Worm (Caenorhabditis elegans) whole organism, dauer: ENCODE measurements around the gene T16G1.4.

Source experiments
- unc-62 ChIP-seq: sonication (generic microtip); optimal IDR thresholded peaks from 2 replicates; lab custom pipeline; 2017; ENCODE audit warnings: missing biosample characterization, missing genetic modification reagents, missing genetic modification characterization

Gene T16G1.4

DNA sequence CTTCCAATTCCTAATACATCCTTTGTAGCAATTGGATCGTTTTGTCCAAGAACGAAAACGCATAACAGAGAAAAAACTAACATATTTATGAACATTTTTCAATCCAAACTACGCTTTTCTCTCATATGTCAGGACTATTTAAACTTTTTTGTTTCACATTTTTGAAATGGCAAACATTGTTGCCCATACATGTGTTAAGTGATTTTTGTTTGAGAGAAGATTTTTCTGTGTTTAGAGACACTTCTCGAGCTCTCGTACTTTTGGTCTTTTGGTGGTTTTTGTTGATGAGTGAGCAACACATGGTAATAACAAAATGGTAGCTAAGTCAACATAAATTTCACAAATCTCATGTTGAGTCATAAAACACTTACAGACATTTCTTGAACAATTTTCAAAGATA, 36.6 kb downstream of the T16G1.4 start, which contains the start of gene ttr-28:
ttr-28 (minus strand) TSS at position 101 of the 400 bp plus-strand sequence.
- no peak for TF ChIP-seq unc-62 (GFP tag; lab: Kevin White, UChicago)

DNA sequence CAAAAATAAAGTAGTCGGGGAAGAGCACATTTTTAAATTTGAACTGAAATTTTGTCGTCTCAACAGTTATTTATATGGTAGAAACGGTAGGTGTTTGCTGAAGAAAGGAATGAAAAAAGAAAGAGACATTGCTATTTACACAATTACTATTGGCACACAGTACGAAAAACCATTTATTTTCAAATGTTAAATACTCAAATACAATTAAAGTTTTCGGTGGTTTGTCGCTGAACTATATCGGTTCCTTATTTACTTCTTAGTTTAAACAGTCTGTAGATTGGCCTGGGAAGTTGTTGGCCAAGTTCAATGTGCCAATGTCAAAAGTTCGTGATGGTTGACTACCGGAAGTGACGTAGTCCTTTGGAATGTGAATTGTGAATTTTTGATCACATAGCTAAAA, 37.6 kb downstream of the T16G1.4 start, which contains the start of gene ttr-27:
ttr-27 (minus strand) TSS at position 45 of the 400 bp plus-strand sequence.
- TF ChIP-seq unc-62 (GFP tag; lab: Kevin White, UChicago) = no peak

DNA sequence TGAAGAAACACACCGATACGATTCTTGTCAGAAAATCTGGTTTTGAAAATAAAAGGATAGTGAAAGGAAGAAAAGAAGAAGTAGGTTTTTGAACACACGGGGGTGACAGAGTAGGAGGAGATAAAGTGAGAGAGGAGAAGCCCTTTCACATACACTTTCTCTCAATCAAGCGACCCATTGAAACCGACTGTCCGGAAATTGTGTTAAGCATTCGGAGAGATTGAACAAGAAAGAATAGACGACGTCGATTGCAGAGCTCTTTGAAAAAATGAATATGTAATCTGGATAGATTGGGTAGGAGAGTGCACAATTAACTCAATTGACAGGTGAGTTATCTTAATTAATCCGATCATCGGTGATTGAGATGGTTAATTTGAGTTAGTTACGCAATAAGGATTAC, 40.3 kb downstream of the T16G1.4 start:
- TF ChIP-seq unc-62 (GFP tag; lab: Kevin White, UChicago) = no peak

DNA sequence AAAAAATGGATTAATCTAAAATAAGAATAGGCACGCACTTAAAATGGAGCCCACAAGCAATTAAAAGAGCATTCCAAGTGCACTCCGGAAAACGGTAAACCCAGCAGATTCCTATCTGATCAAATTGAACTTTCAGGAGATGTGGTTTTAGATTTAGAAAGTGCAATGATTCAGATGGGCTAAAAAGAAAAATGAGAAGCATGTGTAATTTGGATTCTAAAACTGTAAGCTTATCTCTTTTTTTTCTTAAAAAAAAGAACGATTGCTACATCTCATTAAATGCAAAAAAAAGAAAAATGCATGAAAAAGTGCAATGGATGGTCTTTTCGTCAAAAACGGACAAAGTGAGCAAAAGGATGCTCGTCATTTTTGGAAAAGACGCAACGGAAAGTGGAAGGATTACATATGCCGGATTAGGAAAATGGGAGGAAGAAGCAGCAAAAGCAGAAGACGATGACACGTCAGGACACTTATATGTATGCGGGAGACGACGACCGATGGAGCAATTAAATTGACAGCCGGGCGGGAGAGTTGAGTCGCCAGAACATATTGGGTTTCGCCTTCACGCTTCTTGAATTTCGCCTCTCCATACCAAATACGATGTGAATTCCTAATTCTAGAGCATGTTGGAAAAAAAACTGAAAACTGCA, 42.9 kb downstream of the T16G1.4 start:
- TF ChIP-seq unc-62 (GFP tag; lab: Kevin White, UChicago) = no peak

DNA sequence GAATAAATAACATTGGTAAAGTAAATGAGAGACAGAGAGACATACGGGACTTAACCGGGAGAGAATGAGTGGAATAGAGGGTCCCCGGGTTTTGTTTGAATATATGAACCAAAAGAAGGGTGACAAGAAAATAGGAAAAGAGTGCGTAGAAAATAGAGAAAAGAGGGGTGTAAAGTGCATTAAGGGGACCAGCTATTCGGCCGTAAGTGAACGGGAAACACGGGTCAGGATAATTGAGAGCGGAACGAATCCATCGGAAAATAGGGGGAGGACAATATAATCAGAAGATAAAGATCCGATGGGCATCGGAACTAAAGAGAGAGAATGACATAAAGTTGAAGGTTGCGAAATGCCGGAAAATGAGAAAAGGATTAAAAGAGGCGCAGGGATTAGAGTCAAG, 44.3 kb downstream of the T16G1.4 start:
- no peak for TF ChIP-seq unc-62 (GFP tag; lab: Kevin White, UChicago)

DNA sequence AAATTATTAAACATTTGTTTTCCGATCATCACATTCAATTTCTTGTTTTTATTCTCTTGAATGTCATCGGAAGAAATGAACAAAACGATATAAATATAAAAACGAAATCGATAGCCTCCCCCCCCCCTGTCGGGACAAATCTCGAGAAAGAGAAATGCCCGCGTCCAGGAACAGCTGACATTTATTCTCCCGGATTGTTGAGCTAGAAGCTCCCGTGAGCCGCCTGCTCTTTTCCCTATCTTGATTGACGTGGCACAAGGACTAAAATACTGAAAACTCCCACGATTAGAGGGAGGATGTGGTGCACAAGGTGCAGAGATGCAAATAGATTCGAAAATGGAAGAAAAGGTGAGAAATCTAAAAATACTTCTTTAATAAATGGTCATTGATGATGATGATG, 44.8 kb downstream of the T16G1.4 start:
- TF ChIP-seq unc-62 (GFP tag; lab: Kevin White, UChicago) = no peak

DNA sequence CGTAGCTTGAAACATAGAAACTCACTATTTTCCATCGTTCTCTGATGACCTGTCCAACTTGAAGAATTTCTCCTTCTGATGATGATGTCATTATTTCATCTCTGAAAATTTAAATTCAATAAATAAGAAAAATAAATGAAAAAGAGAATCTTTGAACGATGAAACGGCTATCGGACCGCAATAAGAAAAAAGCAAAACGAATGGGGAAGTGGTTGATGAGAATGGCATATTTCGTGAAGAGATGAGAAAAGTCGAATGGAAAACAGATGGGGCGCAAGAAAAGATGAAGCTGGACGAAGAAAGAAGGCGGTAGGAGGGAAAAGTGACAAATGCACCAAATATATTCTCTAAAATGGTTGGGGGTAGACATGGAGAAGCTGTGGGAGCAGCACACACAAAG, 45.9 kb downstream of the T16G1.4 start, which contains the start of gene ttbk-7:
ttbk-7 (minus strand) TSS at position 101 of the 400 bp plus-strand sequence.
- TF ChIP-seq unc-62 (GFP tag; lab: Kevin White, UChicago) = no peak
